Worm (Caenorhabditis elegans) whole organism, dauer: Measurements from ENCODE around the gene srbc-55.
"Not testable (repeated sequence)": the region's sequence is repeated elsewhere in the genome, so short reads cannot be mapped to it uniquely, and the experiment has no call there.

ENCODE experiments used
- unc-62 ChIP-seq: sonication (generic microtip); optimal IDR thresholded peaks from 2 replicates; lab custom pipeline; 2017; ENCODE audit warnings: missing biosample characterization, missing genetic modification reagents, missing genetic modification characterization

Gene srbc-55

DNA sequence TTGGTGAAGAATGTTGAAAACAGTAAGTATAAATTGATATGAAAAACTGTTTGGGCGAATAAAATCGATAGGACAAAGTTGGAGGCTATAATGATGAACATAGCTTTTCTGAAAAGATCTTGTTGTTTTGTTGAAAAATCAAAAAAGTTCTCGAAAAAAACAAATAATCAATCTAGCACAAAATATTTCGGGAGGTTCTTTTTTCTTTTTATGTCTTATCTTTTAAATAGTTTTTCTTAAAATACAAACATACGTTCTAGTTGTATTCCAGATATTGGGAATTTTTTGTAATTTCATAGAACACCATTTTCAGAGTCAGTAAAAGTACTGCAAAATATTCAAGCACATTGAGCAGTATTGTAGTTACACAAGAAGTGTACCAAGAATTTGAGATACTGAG lies at the start of gene srbc-55:
TSS of gene srbc-55 (minus strand) at position 101 of the 400 bp plus-strand sequence.
- no peak for TF ChIP-seq unc-62 (GFP tag; lab: Kevin White, UChicago)

DNA sequence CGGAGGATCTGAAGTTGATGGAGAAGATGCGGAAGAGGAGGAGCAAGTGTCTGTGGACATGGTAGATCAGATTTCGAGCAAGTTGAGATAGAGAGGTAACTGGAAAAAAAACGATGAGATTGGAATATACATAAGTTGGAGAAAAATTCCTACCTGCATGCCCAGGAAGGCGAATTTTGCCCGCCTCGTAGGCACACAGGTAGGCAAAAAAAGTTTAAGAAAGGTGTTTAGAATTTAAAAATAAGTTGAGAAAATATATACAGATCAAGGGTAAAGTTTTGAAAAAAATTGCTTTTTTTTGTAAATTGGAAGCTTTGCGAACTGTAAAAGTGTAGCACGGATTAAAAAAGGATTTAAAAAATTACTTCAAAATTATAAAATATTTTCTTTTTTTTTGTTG lies 49.7 kb upstream of the srbc-55 start, which contains the start of gene nhr-84:
TSS of gene nhr-84 (minus strand) at position 101 of the 400 bp plus-strand sequence.
- TF ChIP-seq unc-62 (GFP tag; lab: Kevin White, UChicago): no peak

DNA sequence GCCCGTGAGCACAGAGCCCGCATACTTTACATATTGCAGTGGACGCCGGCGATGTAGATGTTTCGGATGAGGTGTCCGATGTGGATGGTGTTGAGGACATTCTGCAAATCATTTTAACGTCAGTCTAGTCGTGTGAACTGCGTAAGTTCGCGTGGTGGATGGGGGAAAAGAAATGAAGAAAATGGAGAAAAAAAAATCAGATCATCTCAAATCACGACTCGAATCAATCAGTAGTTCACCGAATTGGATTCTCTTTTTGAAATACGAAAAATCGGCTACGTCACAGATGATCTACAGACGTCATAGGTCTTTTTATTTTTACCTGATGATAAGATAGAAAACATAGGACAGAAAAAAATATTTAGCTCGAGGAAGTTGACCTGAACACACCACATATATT lies 46.5 kb upstream of the srbc-55 start, which contains the start of gene nhr-102:
TSS of gene nhr-102 (minus strand) at position 101 of the 400 bp plus-strand sequence.
- TF ChIP-seq unc-62 (GFP tag; lab: Kevin White, UChicago): no peak

DNA sequence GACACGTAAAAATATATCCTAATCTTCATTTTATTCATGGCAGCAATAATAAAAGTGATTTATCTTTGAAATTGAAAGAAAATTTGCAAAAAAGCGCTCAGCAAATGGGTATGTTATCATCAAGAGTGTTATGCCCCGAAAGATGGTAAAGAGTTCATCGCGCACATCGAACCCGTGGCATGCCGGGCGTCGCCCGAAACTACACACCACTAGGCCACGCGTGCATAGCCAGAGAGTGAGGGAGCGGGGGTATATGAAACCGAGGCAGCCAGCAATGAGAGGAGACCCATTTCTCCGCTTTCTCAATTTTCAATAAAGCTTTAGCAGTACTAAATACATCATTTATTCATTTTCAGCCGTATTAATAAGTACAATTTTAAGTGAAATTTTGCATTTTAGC lies 44.0 kb upstream of the srbc-55 start:
- no peak for TF ChIP-seq unc-62 (GFP tag; lab: Kevin White, UChicago)

DNA sequence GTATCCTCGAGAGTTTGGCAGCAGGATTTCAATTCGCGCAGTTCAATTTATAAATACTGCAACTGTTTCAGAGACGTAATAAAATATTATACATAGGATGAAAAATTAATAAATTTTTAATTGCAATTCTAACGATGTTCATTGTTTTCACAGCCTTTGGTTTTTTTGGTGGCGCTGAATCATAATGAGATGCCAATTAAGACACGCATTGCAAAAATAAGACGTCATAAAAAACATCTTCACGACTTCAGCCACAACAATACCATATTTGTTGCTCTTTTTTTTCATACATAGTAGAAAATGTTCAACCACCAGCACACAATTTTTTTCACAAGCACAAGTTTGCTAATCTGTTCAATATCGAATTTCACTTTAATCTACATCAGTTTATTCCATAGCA lies 42.5 kb upstream of the srbc-55 start, which contains the start of gene str-56:
TSS of gene str-56 (plus strand) at position 301 of the 400 bp plus-strand sequence.
- TF ChIP-seq unc-62 (GFP tag; lab: Kevin White, UChicago): no peak

DNA sequence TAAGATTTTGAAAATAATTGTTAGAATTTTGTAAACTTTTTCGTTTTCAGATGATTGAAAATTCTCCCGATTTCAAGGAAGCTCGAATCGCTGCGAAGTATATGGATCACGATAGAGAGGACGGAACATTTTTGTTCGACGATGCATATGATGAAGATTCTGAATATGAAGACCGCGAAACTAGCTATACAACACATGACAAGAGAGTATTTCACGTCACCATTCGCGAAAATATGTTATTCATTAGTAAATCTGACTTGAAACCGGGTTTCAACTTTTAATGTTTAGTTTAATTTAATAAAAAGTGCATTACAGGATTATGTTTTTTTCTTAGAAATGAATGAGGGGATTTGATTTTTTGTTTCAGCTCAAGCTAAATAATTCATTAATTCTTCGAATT lies 40.5 kb upstream of the srbc-55 start, which contains the start of gene str-57:
TSS of gene str-57 (plus strand) at position 301 of the 400 bp plus-strand sequence.
- no peak for TF ChIP-seq unc-62 (GFP tag; lab: Kevin White, UChicago)

DNA sequence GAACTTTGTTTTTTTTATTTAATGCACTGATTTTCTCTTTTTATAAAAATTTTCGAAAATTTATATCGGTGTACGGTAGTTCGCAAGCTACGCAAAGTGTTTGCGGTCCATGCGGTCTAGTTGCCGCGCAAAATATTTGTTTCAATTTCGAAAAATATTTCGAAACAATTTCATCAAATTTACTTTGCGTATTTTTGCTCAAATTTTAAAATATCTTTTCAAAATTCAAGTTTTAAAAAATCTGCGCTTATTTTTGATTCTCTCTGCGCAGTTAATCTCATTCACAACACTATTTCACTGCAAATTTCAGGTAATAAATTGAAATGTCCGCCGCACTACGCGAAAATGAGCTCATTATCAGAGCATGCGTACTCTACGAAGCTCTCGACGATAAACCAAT lies 37.6 kb upstream of the srbc-55 start, which contains the start of gene fbxa-197:
TSS of gene fbxa-197 (plus strand) at position 301 of the 400 bp plus-strand sequence.
- no peak for TF ChIP-seq unc-62 (GFP tag; lab: Kevin White, UChicago)

DNA sequence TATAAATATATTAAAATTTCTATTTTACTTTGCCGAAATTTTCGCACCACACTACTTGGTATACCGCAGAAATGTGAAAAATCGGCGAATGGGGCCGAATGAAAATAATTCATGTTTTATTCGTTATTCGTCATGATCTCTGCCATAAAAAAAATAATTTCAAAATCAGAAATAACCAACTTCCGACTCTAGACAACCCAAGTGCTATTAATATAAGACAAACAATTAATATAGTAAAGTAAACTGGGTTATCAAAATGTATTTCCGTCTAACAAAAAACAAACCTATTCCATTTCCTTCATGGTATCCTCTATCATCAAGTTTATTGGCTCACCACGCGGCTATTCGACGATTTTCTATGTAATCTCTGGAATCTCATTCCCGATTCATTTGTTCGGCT lies 36.0 kb upstream of the srbc-55 start, which contains the start of gene srh-293:
TSS of gene srh-293 (plus strand) at position 301 of the 400 bp plus-strand sequence.
- no peak for TF ChIP-seq unc-62 (GFP tag; lab: Kevin White, UChicago)

DNA sequence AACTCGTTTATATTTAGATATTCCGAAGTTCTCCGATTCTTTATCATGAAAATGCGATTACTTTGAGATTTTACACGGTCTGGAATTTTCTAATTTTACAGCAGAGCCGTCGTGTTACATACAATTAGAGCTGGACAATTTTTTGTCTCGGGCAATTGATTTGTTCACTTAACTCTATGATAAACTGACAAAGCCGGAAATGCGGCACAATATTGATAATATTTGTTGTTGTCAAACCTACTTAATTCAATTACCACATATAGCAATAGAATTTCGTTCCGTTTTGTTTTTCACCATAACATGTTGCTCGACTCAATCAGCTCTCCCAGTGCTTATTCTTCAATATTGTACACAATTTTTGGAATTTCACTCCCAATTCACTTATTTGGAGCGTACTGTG lies 33.2 kb upstream of the srbc-55 start, which contains the start of gene srh-299:
TSS of gene srh-299 (plus strand) at position 301 of the 400 bp plus-strand sequence.
- TF ChIP-seq unc-62 (GFP tag; lab: Kevin White, UChicago): no peak

DNA sequence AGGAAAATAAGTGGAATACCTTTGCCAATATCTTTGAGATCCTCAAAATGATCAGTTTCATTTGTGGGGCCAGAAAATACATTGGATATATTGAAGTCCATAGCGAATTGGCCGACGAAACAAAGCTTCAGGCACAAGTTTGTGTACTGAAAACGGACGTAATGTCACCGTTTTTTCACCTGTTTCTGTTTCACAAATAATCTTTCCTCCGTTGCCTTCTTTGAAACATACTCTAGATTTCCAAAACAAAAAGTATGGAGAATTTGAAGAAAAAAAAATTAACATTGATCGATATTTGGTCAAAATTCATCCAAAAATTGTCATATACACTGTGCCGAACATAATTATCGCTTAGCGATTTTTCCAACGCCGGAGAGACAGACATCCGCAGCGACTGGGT lies 32.8 kb upstream of the srbc-55 start, which contains the start of gene srz-12:
TSS of gene srz-12 (minus strand) at position 101 of the 400 bp plus-strand sequence.
- no peak for TF ChIP-seq unc-62 (GFP tag; lab: Kevin White, UChicago)

DNA sequence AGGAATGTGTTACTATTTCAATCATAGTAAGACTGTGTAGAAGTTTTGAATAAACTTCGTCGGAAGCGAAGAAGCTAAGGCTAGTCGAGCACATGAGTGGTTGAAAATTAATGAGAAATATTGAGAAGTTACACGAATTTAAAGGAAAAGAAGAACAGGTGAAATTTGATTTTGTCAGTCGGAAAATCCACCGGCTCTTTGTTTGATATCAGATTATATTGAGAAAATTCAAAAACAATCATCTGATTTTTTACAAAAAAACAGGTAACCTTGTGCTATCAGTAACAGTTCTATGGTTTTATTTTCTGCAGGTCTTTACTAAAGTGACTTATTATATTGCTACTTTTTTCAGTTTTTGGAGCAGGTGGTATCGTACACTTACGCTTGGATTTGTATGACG lies 28.5 kb upstream of the srbc-55 start, which contains the start of gene srh-148:
TSS of gene srh-148 (minus strand) at position 101 of the 400 bp plus-strand sequence.
- no peak for TF ChIP-seq unc-62 (GFP tag; lab: Kevin White, UChicago)

DNA sequence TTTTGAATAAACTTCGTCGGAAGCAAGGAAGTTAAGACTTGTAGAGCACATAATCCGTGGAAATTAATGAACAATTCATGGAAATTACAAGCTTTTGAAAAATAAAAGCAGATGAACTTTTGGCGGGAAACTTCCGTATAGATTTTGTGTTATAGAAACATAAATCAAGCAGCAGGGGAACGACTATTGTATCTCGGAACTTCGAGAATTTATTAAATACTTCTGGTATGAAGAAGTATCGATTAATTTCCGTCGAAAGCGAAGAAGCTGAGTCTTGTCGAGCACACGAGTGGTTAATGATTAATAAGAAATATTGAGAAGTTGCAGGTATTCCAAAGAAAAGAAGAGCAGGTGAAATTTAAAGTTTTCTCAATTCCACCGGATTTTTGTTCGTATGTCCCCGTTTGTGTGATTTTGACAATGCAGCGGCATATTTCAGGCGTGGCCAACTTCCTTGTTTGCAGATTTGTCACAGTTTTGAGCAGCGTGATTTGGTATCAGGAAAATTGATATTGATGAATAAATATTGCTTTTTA lies 20.5 kb upstream of the srbc-55 start, which contains the start of gene srh-147:
TSS of gene srh-147 (minus strand) at position 51 of the 536 bp plus-strand sequence.
- not testable (repeated sequence) for TF ChIP-seq unc-62 (GFP tag; lab: Kevin White, UChicago)

DNA sequence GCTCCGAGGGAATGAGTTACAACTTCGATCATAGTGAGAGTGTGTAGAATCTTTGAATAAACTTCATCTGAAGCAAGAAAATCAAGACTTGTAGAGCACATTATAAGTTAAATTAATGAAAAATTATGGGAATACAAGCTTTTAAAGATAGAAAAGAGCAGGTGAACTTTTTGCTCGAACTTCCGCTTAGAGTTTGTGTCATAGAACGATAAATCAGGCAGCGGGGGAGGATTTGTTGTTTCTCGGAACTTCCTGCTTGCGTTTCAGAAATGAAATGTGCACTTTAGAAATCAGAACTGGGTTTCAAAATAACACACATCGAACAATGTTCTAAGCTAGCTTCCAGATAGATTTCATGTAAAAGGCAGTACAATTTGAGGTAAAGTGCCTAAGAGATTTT lies 11.3 kb upstream of the srbc-55 start, which contains the start of gene srh-149:
TSS of gene srh-149 (minus strand) at position 101 of the 400 bp plus-strand sequence.
- TF ChIP-seq unc-62 (GFP tag; lab: Kevin White, UChicago): no peak

DNA sequence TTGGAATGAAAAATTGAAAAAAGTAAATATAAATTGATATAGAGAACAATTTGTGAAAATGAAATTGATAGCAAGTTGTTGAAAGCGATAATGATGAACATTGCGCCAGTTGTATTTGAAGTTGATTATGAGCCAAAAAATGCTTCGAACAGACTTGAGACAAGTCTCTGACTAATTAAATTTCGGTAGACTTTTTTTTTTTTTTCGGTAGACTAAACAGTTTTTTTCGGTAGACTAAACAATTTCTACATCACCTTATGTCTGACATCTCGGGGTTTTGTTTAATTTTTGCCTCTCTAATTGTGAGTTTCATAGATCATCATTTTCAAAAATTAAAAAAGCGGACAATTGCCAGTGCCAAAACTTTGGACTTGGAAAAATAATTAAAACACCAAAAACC lies 3.8 kb upstream of the srbc-55 start, which contains the start of gene srbc-54:
TSS of gene srbc-54 (minus strand) at position 101 of the 400 bp plus-strand sequence.
- no peak for TF ChIP-seq unc-62 (GFP tag; lab: Kevin White, UChicago)

DNA sequence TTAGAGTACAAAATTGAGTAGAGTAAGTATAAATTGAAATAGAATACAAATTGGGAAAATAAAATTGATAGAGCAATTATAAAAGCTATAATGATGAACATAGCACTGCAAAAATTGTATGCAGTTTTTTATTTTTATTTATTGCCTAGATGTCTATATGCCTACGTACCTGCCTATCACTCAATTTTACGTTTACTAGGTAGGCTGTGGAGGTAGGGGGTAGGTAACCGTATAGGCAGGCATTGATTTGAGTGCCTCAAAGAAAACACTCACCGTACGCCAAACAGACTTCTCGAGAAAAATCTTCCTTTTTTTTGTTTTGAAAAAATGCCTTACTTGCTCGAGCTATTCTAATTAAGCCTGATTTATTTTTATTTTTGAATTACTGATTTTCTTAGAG lies 1.8 kb upstream of the srbc-55 start, which contains the start of gene srbc-56:
TSS of gene srbc-56 (minus strand) at position 101 of the 400 bp plus-strand sequence.
- TF ChIP-seq unc-62 (GFP tag; lab: Kevin White, UChicago): no peak

DNA sequence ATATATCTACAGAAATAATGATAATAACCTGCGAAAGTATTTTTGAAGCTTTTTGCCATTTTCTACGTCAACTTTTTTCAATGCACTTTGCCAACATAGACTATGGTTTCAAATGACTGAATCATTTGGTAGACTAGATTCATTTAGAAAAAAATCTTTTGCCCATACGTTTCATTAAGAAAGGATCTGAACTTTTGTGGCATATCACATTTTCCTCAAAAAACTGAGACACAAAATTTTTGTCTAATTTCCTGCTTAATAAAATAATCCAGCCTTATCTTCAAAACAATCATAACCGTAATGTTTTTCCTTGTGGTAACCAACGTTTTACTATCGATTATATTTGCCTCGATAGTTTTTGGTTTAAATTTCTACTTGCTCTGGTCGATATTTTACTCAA lies 3.7 kb downstream of the srbc-55 start, which contains the start of gene srbc-51:
TSS of gene srbc-51 (plus strand) at position 301 of the 400 bp plus-strand sequence.
- no peak for TF ChIP-seq unc-62 (GFP tag; lab: Kevin White, UChicago)
